Worm (Caenorhabditis elegans) whole organism, late embryonic: Measurements from ENCODE around the gene cid-1.

Source experiments
- C38D4.7 ChIP-seq: fragments of 200-800 bp; sonication (Bioruptor generic); optimal IDR thresholded peaks from 2 replicates; lab custom pipeline; 2018; ENCODE audit warnings: mild to moderate bottlenecking, missing genetic modification characterization, moderate library complexity, missing compliant biosample characterization
- F13H6.1 ChIP-seq: sonication (generic microtip); optimal IDR thresholded peaks from 2 replicates; lab custom pipeline; 2016; ENCODE audit warnings: missing genetic modification characterization, missing compliant biosample characterization
- K02D7.2 ChIP-seq: sonication (generic microtip); optimal IDR thresholded peaks from 2 replicates; lab custom pipeline; 2017; ENCODE audit warnings: mild to moderate bottlenecking, missing genetic modification characterization, missing compliant biosample characterization
- T23F11.4 ChIP-seq: fragments of 200-800 bp; sonication (Bioruptor generic); optimal IDR thresholded peaks from 2 replicates; lab custom pipeline; 2018; ENCODE audit warnings: mild to moderate bottlenecking, missing genetic modification characterization, missing compliant biosample characterization
- Y22D7AL.16 ChIP-seq: sonication (generic microtip); optimal IDR thresholded peaks from 2 replicates; lab custom pipeline; 2016; ENCODE audit warnings: missing genetic modification characterization, missing compliant biosample characterization
- ahr-1 ChIP-seq: sonication (generic microtip); optimal IDR thresholded peaks from 2 replicates; lab custom pipeline; 2016; ENCODE audit warnings: missing genetic modification characterization, missing compliant biosample characterization
- ceh-14 ChIP-seq: sonication (generic microtip); optimal IDR thresholded peaks from 2 replicates; lab custom pipeline; 2016; ENCODE audit warnings: missing genotype, missing genetic modification characterization, missing compliant biosample characterization
- ceh-18 ChIP-seq: sonication (generic microtip); optimal IDR thresholded peaks from 2 replicates; lab custom pipeline; 2016; ENCODE audit warnings: missing genetic modification characterization, missing compliant biosample characterization
- ceh-19 ChIP-seq: fragments of 200-800 bp; sonication (Bioruptor generic); optimal IDR thresholded peaks from 2 replicates; lab custom pipeline; 2018; ENCODE audit warnings: mild to moderate bottlenecking, missing genetic modification characterization, missing compliant biosample characterization
- ceh-2 ChIP-seq: sonication (generic microtip); optimal IDR thresholded peaks from 2 replicates; lab custom pipeline; 2016; ENCODE audit warnings: missing genotype, missing genetic modification characterization, missing compliant biosample characterization
- ceh-31 ChIP-seq: sonication (generic microtip); optimal IDR thresholded peaks from 2 replicates; lab custom pipeline; 2016; ENCODE audit warnings: missing genetic modification characterization, missing compliant biosample characterization
- ceh-34 ChIP-seq: sonication (generic microtip); optimal IDR thresholded peaks from 2 replicates; lab custom pipeline; 2016; ENCODE audit warnings: mild to moderate bottlenecking, missing genetic modification characterization, missing compliant biosample characterization
- ceh-6 ChIP-seq: fragments of 200-800 bp; sonication (Bioruptor generic); optimal IDR thresholded peaks from 2 replicates; lab custom pipeline; 2018; ENCODE audit warnings: mild to moderate bottlenecking, missing genetic modification characterization, missing compliant biosample characterization
- che-1 ChIP-seq: sonication (generic microtip); optimal IDR thresholded peaks from 2 replicates; lab custom pipeline; 2016; ENCODE audit warnings: mild to moderate bottlenecking, missing genetic modification characterization, missing compliant biosample characterization
- dmd-4 ChIP-seq: sonication (generic microtip); optimal IDR thresholded peaks from 2 replicates; lab custom pipeline; 2016; ENCODE audit warnings: borderline replicate concordance, missing genetic modification characterization, missing compliant biosample characterization
- dve-1 ChIP-seq: sonication (generic microtip); optimal IDR thresholded peaks from 2 replicates; lab custom pipeline; 2017; ENCODE audit warnings: antibody characterized with exemption, mild to moderate bottlenecking, missing genetic modification characterization, missing compliant biosample characterization
- elt-2 ChIP-seq: sonication (generic microtip); optimal IDR thresholded peaks from 2 replicates; lab custom pipeline; 2016; ENCODE audit warnings: missing genetic modification reagents, missing genetic modification characterization, missing compliant biosample characterization
- ets-4 ChIP-seq: sonication (generic microtip); optimal IDR thresholded peaks from 2 replicates; lab custom pipeline; 2016; ENCODE audit warnings: missing genetic modification characterization, missing compliant biosample characterization
- eyg-1 ChIP-seq: sonication (generic microtip); optimal IDR thresholded peaks from 2 replicates; lab custom pipeline; 2016; ENCODE audit warnings: missing genotype, missing genetic modification characterization, missing compliant biosample characterization
- fkh-6 ChIP-seq: sonication (generic microtip); optimal IDR thresholded peaks from 2 replicates; lab custom pipeline; 2016; ENCODE audit warnings: missing genetic modification characterization, missing compliant biosample characterization
- gmeb-2 ChIP-seq: sonication (generic microtip); optimal IDR thresholded peaks from 2 replicates; lab custom pipeline; 2016; ENCODE audit warnings: missing genetic modification characterization, inconsistent platforms, missing compliant biosample characterization
- hlh-13 ChIP-seq: fragments of 200-800 bp; sonication (Bioruptor generic); optimal IDR thresholded peaks from 2 replicates; lab custom pipeline; 2018; ENCODE audit warnings: mild to moderate bottlenecking, missing genetic modification characterization, missing compliant biosample characterization
- hlh-15 ChIP-seq: sonication (generic microtip); optimal IDR thresholded peaks from 2 replicates; lab custom pipeline; 2016; ENCODE audit warnings: missing genetic modification characterization, missing compliant biosample characterization
- hlh-30 ChIP-seq: sonication (generic microtip); optimal IDR thresholded peaks from 2 replicates; lab custom pipeline; 2017; ENCODE audit warnings: antibody characterized with exemption, missing genetic modification characterization, missing compliant biosample characterization; ENCODE audit not compliant: insufficient read depth
- lim-6 ChIP-seq: sonication (generic microtip); optimal IDR thresholded peaks from 2 replicates; lab custom pipeline; 2016; ENCODE audit warnings: missing genetic modification characterization, missing compliant biosample characterization
- lin-11 ChIP-seq: fragments of 200-800 bp; sonication (Bioruptor generic); optimal IDR thresholded peaks from 2 replicates; lab custom pipeline; 2018; ENCODE audit warnings: mild to moderate bottlenecking, missing genetic modification characterization, missing compliant biosample characterization
- nfya-1 ChIP-seq: sonication (generic microtip); optimal IDR thresholded peaks from 2 replicates; lab custom pipeline; 2017; ENCODE audit warnings: missing genetic modification characterization, mild to moderate bottlenecking, missing compliant biosample characterization, antibody characterized with exemption, moderate library complexity
- nhr-232 ChIP-seq: sonication (generic microtip); optimal IDR thresholded peaks from 2 replicates; lab custom pipeline; 2016; ENCODE audit warnings: missing genetic modification characterization, missing compliant biosample characterization
- pat-9 ChIP-seq: fragments of 200-800 bp; sonication (Bioruptor generic); optimal IDR thresholded peaks from 2 replicates; lab custom pipeline; 2018; ENCODE audit warnings: mild to moderate bottlenecking, missing genetic modification characterization, moderate library complexity, missing compliant biosample characterization
- pha-2 ChIP-seq: sonication (generic microtip); optimal IDR thresholded peaks from 2 replicates; lab custom pipeline; 2017; ENCODE audit warnings: mild to moderate bottlenecking, missing genetic modification characterization, missing compliant biosample characterization
- ref-2 ChIP-seq: sonication (generic microtip); optimal IDR thresholded peaks from 2 replicates; lab custom pipeline; 2016; ENCODE audit warnings: missing genetic modification characterization, missing compliant biosample characterization
- rnt-1 ChIP-seq: sonication (generic microtip); optimal IDR thresholded peaks from 2 replicates; lab custom pipeline; 2016; ENCODE audit warnings: missing genetic modification characterization, missing compliant biosample characterization
- sdc-2 ChIP-seq: sonication (generic microtip); optimal IDR thresholded peaks from 2 replicates; lab custom pipeline; 2016; ENCODE audit warnings: missing genotype, missing genetic modification characterization, missing compliant biosample characterization
- sox-2 ChIP-seq: fragments of 200-800 bp; sonication (Bioruptor generic); IDR thresholded peaks from 2 replicates; pipeline ENCODE4 v1.3.6; 2022; ENCODE audit warnings: missing genetic modification reagents, missing genetic modification characterization, missing compliant biosample characterization
- sox-4 ChIP-seq: sonication (generic microtip); optimal IDR thresholded peaks from 2 replicates; lab custom pipeline; 2017; ENCODE audit warnings: mild to moderate bottlenecking, missing genetic modification characterization, inconsistent platforms, missing compliant biosample characterization
- syd-9 ChIP-seq: sonication (generic microtip); optimal IDR thresholded peaks from 2 replicates; lab custom pipeline; 2016; ENCODE audit warnings: mild to moderate bottlenecking, missing genetic modification characterization, moderate library complexity, missing compliant biosample characterization
- ttx-3 ChIP-seq: sonication (generic microtip); optimal IDR thresholded peaks from 2 replicates; lab custom pipeline; 2016; ENCODE audit warnings: missing genetic modification reagents, missing genetic modification characterization, missing compliant biosample characterization
- unc-3 ChIP-seq, 2 experiments: fragments of 200-800 bp in 1 of 2; sonication (Bioruptor generic) in 1 of 2; sonication (generic microtip) in 1 of 2; conservative IDR thresholded peaks in 1 of 2; optimal IDR thresholded peaks in 1 of 2; 2 replicates each; pipeline versions ENCODE4 v1.3.6 to Lab custom; 2016 to 2022; ENCODE audit warnings: missing compliant biosample characterization in 2 of 2, missing genetic modification characterization in 2 of 2, missing genetic modification reagents in 1 of 2
- unc-55 ChIP-seq: sonication (generic microtip); optimal IDR thresholded peaks from 2 replicates; lab custom pipeline; 2017; ENCODE audit warnings: missing biosample characterization, missing genetic modification reagents, missing genetic modification characterization
- unc-86 ChIP-seq: sonication (generic microtip); optimal IDR thresholded peaks from 2 replicates; lab custom pipeline; 2016; ENCODE audit warnings: missing genetic modification characterization, missing compliant biosample characterization
- zip-5 ChIP-seq: sonication (generic microtip); optimal IDR thresholded peaks from 2 replicates; lab custom pipeline; 2016; ENCODE audit warnings: missing genetic modification characterization, missing compliant biosample characterization
- ztf-16 ChIP-seq: sonication (generic microtip); optimal IDR thresholded peaks from 2 replicates; lab custom pipeline; 2017; ENCODE audit warnings: missing genetic modification characterization, missing compliant biosample characterization

The cid-1 gene

ce11 chrIII:5210269-5210668, 36.5 kb downstream of the cid-1 start:
- TF ChIP-seq ceh-2 (tag; lab: Kevin White, UChicago) (no peak), unc-55 (GFP tag; lab: Kevin White, UChicago) (peak; percentile 12)

DNA sequence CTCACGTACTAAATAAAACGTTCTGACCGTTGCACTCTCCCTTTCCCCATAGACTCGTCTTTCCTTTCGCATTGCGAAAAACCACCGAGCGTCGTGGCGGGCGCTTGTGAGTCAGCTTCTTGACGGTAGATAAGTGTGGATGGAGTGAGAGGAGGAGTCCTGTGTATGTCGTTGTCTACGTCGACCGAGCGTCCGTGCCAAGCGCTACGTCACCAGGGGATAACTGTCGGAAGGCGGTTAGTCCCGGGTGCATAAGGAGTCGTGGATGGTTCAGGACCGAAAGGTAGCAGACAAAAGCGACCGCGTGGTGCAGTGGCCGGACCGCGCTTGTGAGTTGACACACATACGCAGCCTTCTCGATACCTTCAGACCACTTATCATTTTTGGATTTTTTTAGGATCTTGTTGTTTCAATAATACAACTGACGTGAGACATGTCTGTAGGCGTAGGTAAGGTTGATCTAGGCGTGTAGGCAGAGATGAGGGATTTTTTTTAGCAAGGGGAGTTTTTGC, 37.5 kb downstream of the cid-1 start:
- peak; percentile 25 for TF ChIP-seq hlh-13 (GFP tag; lab: Kevin White, UChicago)
- peak; percentile 72 for TF ChIP-seq syd-9 (tag; lab: Kevin White, UChicago)
- peak; percentile 10 for TF ChIP-seq ztf-16 (tag; lab: Kevin White, UChicago)
- peak; percentile 62 for TF ChIP-seq ceh-2 (tag; lab: Kevin White, UChicago)
- peak; percentile 82 for TF ChIP-seq ceh-19 (GFP tag; lab: Kevin White, UChicago)
- TF ChIP-seq hlh-30 = peak; percentile 42
- TF ChIP-seq C38D4.7 (GFP tag; lab: Kevin White, UChicago) = peak; percentile 64
- peak; percentile 61; the same call in 1 of the 2 replicates for TF ChIP-seq unc-3 (GFP tag; conservative IDR thresholded peaks at IDR 0.05; lab: Robert Waterston, UW)
- TF ChIP-seq unc-3 (tag; optimal IDR thresholded peaks at IDR 0.05; lab: Kevin White, UChicago) = peak; percentile 48
- TF ChIP-seq eyg-1 = peak; percentile 46
- peak; percentile 20 for TF ChIP-seq ahr-1 (tag; lab: Kevin White, UChicago)
- peak; percentile 43 for TF ChIP-seq pat-9 (tag; lab: Kevin White, UChicago)
- peak; percentile 52 for TF ChIP-seq K02D7.2 (tag; lab: Kevin White, UChicago)
- peak; percentile 23 for TF ChIP-seq F13H6.1 (tag; lab: Kevin White, UChicago)
- peak; percentile 63 for TF ChIP-seq sox-4
- peak; percentile 30 for TF ChIP-seq T23F11.4 (GFP tag; lab: Kevin White, UChicago)
- peak; percentile 54 for TF ChIP-seq ceh-31 (tag; lab: Kevin White, UChicago)
- TF ChIP-seq zip-5 = peak; percentile 4
- peak; percentile 33 for TF ChIP-seq lim-6
- TF ChIP-seq ceh-6 = peak; percentile 66
- peak; percentile 49 for TF ChIP-seq sdc-2 (tag; lab: Kevin White, UChicago)
- peak; percentile 17; the same call in 1 of the 2 replicates for TF ChIP-seq sox-2 (GFP tag; lab: Robert Waterston, UW)
- peak; percentile 43 for TF ChIP-seq gmeb-2 (tag; lab: Kevin White, UChicago)
- TF ChIP-seq pha-2 = peak; percentile 70
- TF ChIP-seq ceh-34 (tag; lab: Kevin White, UChicago) = peak; percentile 73
- TF ChIP-seq ets-4 = peak; percentile 68
- TF ChIP-seq unc-86 = peak; percentile 45
- TF ChIP-seq ref-2 (tag; lab: Kevin White, UChicago) = peak; percentile 83
- peak; percentile 73 for TF ChIP-seq ceh-18 (tag; lab: Kevin White, UChicago)
- TF ChIP-seq nfya-1 (tag; lab: Kevin White, UChicago) = peak; percentile 1
- peak; percentile 60 for TF ChIP-seq hlh-15
- TF ChIP-seq rnt-1 (tag; lab: Kevin White, UChicago) = peak; percentile 25
- peak; percentile 3 for TF ChIP-seq ttx-3
- TF ChIP-seq Y22D7AL.16 (tag; lab: Kevin White, UChicago) = peak; percentile 65
- TF ChIP-seq ceh-14 (tag; lab: Kevin White, UChicago) = peak; percentile 41
- peak; percentile 69 for TF ChIP-seq che-1
- peak; percentile 74 for TF ChIP-seq elt-2 (tag; lab: Kevin White, UChicago)
- TF ChIP-seq fkh-6 (tag; lab: Kevin White, UChicago) = peak; percentile 62
- TF ChIP-seq lin-11 (tag; lab: Kevin White, UChicago) = peak; percentile 63
- peak; percentile 72 for TF ChIP-seq dmd-4 (tag; lab: Kevin White, UChicago)
- TF ChIP-seq dve-1 (tag; lab: Kevin White, UChicago) = peak; percentile 25
- peak; percentile 65 for TF ChIP-seq nhr-232 (tag; lab: Kevin White, UChicago)
- TF ChIP-seq, all 69 proteins: peak for 41; not testable (repeated sequence) for 28
